Fruit fly (Drosophila melanogaster) whole organism, wandering third instar larva: ENCODE measurements around the gene rush.

ENCODE experiments used
- Dfd ChIP-seq: fragments of >200 bp; optimal IDR thresholded peaks from 2 replicates; lab custom pipeline; 2017; ENCODE audit warnings: missing biosample characterization, missing genetic modification characterization
- Mio ChIP-seq: sonication (Bioruptor generic); optimal IDR thresholded peaks from 2 replicates; lab custom pipeline; 2016; ENCODE audit warnings: missing biosample characterization, missing genetic modification characterization
- Sp1 ChIP-seq: fragments of 200-800 bp; sonication (Bioruptor generic); optimal IDR thresholded peaks from 3 replicates; lab custom pipeline; 2019; ENCODE audit warnings: missing biosample characterization, mild to moderate bottlenecking, missing genetic modification characterization, moderate library complexity
- br ChIP-seq: fragments of 200-800 bp; sonication (Bioruptor generic); optimal IDR thresholded peaks from 2 replicates; lab custom pipeline; 2016; ENCODE audit warnings: missing biosample characterization, missing genetic modification characterization
- ey ChIP-seq: fragments of 200-800 bp; sonication (Bioruptor generic); optimal IDR thresholded peaks from 2 replicates; lab custom pipeline; 2016; ENCODE audit warnings: missing biosample characterization, missing genetic modification characterization
- fru ChIP-seq: fragments of 200-800 bp; sonication (Bioruptor generic); optimal IDR thresholded peaks from 3 replicates; lab custom pipeline; 2016; ENCODE audit warnings: missing biosample characterization, mild to moderate bottlenecking, missing genetic modification characterization
- pan ChIP-seq: fragments of >200 bp; optimal IDR thresholded peaks from 2 replicates; lab custom pipeline; 2017
- rgr ChIP-seq: fragments of 200-800 bp; sonication (Bioruptor generic); optimal IDR thresholded peaks from 3 replicates; lab custom pipeline; 2016; ENCODE audit warnings: missing biosample characterization, mild to moderate bottlenecking, missing genetic modification characterization
- sage ChIP-seq: fragments of 200-800 bp; sonication (Bioruptor generic); optimal IDR thresholded peaks from 2 replicates; lab custom pipeline; 2016; ENCODE audit warnings: missing biosample characterization, mild to moderate bottlenecking, missing genetic modification characterization
- tai ChIP-seq: sonication (Bioruptor generic); optimal IDR thresholded peaks from 2 replicates; lab custom pipeline; 2016; ENCODE audit warnings: missing biosample characterization, missing genetic modification characterization
- usp ChIP-seq: fragments of >200 bp; optimal IDR thresholded peaks from 2 replicates; lab custom pipeline; 2017; ENCODE audit warnings: missing biosample characterization, missing genetic modification characterization

DNA sequence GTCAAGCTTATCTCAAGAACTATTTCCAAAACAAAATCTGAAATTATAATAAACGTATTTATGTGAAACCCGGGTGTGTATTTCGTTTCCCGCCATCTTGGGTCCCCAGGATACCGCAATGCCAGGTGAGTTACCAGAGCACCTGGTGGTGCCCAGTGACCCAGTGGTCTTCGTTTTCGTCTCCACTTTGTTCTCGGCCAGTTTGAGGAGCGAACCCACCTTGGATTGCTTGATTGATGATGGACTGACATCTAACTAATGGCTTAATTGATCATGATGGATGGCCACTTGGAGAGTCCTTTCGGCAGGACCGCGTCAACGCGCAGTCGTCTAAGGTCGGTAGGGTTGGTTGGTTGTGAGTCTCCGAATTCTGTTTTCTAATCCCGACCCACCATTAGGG lies 26.2 kb upstream of the rush start, which contains the start of gene Gr2a:
- TF ChIP-seq br (GFP tag; lab: Kevin White, UChicago) (no peak), Sp1 (GFP tag; lab: Kevin White, UChicago) (no peak), Mio (no peak), fru (GFP tag; lab: Kevin White, UChicago) (no peak), sage (GFP tag; lab: Kevin White, UChicago) (no peak), Dfd (GFP tag; lab: Kevin White, UChicago) (no peak), ey (GFP tag; lab: Kevin White, UChicago) (no peak), usp (no peak), tai (no peak), pan (lab: Kevin White, UChicago) (no peak), rgr (GFP tag; lab: Kevin White, UChicago) (no peak)
